Fruit fly (Drosophila melanogaster) whole organism, larva: ENCODE measurements around the gene Drp1.

Experiments used
- noc ChIP-seq: fragments of 200-800 bp; sonication (Bioruptor generic); optimal IDR thresholded peaks from 3 replicates; lab custom pipeline; 2019; ENCODE audit warnings: missing biosample characterization, mild to moderate bottlenecking, missing genetic modification characterization, moderate library complexity

The Drp1 gene

dm6 chr2L:2542491-2542890 is 42.7 kb downstream of the Drp1 start:
- TF ChIP-seq noc (tag; lab: Kevin White, UChicago) = no peak
